Fruit fly (Drosophila melanogaster) whole organism, pupa: Measurements from ENCODE around the gene CG6330.

Experiments used
- CG10348 ChIP-seq: fragments of 200-800 bp; sonication (Bioruptor generic); IDR thresholded peaks from 2 replicates; pipeline ENCODE4 v1.3.6; 2022; ENCODE audit warnings: missing biosample characterization, missing genetic modification characterization
- CG12605 ChIP-seq: fragments of 200-800 bp; sonication (Bioruptor generic); IDR thresholded peaks from 2 replicates; pipeline ENCODE4 v1.3.6; 2022; ENCODE audit warnings: missing biosample characterization, missing genetic modification characterization
- CG13204 ChIP-seq: fragments of 200-800 bp; sonication (Bioruptor generic); optimal IDR thresholded peaks from 2 replicates; lab custom pipeline; 2018; ENCODE audit warnings: missing biosample characterization, mild to moderate bottlenecking, missing genetic modification characterization, moderate library complexity
- CG14655 ChIP-seq: fragments of 200-800 bp; sonication (Bioruptor generic); optimal IDR thresholded peaks from 3 replicates; lab custom pipeline; 2017; ENCODE audit warnings: mild to moderate bottlenecking, missing biosample characterization, missing genetic modification reagents, missing genetic modification characterization
- CG15710 ChIP-seq: fragments of 200-800 bp; sonication (Bioruptor generic); optimal IDR thresholded peaks from 2 replicates; lab custom pipeline; 2018; ENCODE audit warnings: missing biosample characterization, mild to moderate bottlenecking, missing genetic modification characterization, moderate library complexity
- CG17806 ChIP-seq: fragments of 200-800 bp; sonication (Bioruptor generic); optimal IDR thresholded peaks from 2 replicates; lab custom pipeline; 2018; ENCODE audit warnings: missing biosample characterization, mild to moderate bottlenecking, missing genetic modification characterization, moderate library complexity
- CG32121 ChIP-seq: fragments of 200-800 bp; sonication (Bioruptor generic); IDR thresholded peaks from 2 replicates; pipeline ENCODE4 v1.3.6; 2022; ENCODE audit warnings: missing biosample characterization, missing genetic modification characterization
- CG34367 ChIP-seq: fragments of 200-800 bp; sonication (Bioruptor generic); optimal IDR thresholded peaks from 2 replicates; lab custom pipeline; 2018; ENCODE audit warnings: missing biosample characterization, mild to moderate bottlenecking, missing genetic modification characterization
- CG4496 ChIP-seq: fragments of 200-800 bp; sonication (Bioruptor generic); IDR thresholded peaks from 3 replicates; pipeline ENCODE4 v1.3.6; 2022; ENCODE audit warnings: missing biosample characterization, missing genetic modification characterization
- CG8159 ChIP-seq: fragments of 200-800 bp; sonication (Bioruptor generic); optimal IDR thresholded peaks from 3 replicates; lab custom pipeline; 2018; ENCODE audit warnings: missing biosample characterization, mild to moderate bottlenecking, missing genetic modification characterization, moderate library complexity
- CG8301 ChIP-seq: fragments of 200-800 bp; sonication (Bioruptor generic); optimal IDR thresholded peaks from 2 replicates; lab custom pipeline; 2018; ENCODE audit warnings: missing biosample characterization, mild to moderate bottlenecking, missing genetic modification characterization
- CG9948 ChIP-seq: fragments of 200-800 bp; sonication (Bioruptor generic); optimal IDR thresholded peaks from 2 replicates; lab custom pipeline; 2018; ENCODE audit warnings: missing biosample characterization, mild to moderate bottlenecking, missing genetic modification characterization, moderate library complexity
- D1 ChIP-seq: fragments of 200-800 bp; sonication (Bioruptor generic); optimal IDR thresholded peaks from 2 replicates; lab custom pipeline; 2018; ENCODE audit warnings: missing biosample characterization, mild to moderate bottlenecking, missing genetic modification characterization, moderate library complexity
- EcR ChIP-seq: fragments of 200-800 bp; sonication (Bioruptor generic); optimal IDR thresholded peaks from 3 replicates; lab custom pipeline; 2019; ENCODE audit warnings: missing biosample characterization, missing genetic modification characterization, mild to moderate bottlenecking, moderate library complexity, missing genetic modification reagents
- Ets98B ChIP-seq: fragments of 200-800 bp; sonication (Bioruptor generic); IDR thresholded peaks from 2 replicates; pipeline ENCODE4 v1.3.6; 2022; ENCODE audit warnings: missing biosample characterization, missing genetic modification characterization
- Pif1A ChIP-seq: fragments of 200-800 bp; sonication (Bioruptor generic); optimal IDR thresholded peaks from 3 replicates; lab custom pipeline; 2016; ENCODE audit warnings: missing biosample characterization, missing genetic modification characterization
- Pif1B ChIP-seq: fragments of 200-800 bp; sonication (Bioruptor generic); optimal IDR thresholded peaks from 3 replicates; lab custom pipeline; 2016; ENCODE audit warnings: missing biosample characterization, missing genetic modification characterization
- Snoo ChIP-seq: fragments of 200-800 bp; sonication (Bioruptor generic); optimal IDR thresholded peaks from 3 replicates; lab custom pipeline; 2017; ENCODE audit warnings: missing biosample characterization, mild to moderate bottlenecking, missing genetic modification characterization, inconsistent platforms
- fd96Ca ChIP-seq: fragments of 200-800 bp; sonication (Bioruptor generic); IDR thresholded peaks from 3 replicates; pipeline ENCODE4 v1.3.6; 2022; ENCODE audit warnings: missing biosample characterization, missing genetic modification characterization
- gl ChIP-seq: fragments of 200-800 bp; sonication (Bioruptor generic); optimal IDR thresholded peaks from 2 replicates; lab custom pipeline; 2018; ENCODE audit warnings: missing biosample characterization, mild to moderate bottlenecking, missing genetic modification characterization
- rn ChIP-seq: fragments of 200-800 bp; sonication (Bioruptor generic); IDR thresholded peaks from 2 replicates; pipeline ENCODE4 v1.3.6; 2022; ENCODE audit warnings: missing biosample characterization, missing genetic modification characterization

The CG6330 gene

DNA sequence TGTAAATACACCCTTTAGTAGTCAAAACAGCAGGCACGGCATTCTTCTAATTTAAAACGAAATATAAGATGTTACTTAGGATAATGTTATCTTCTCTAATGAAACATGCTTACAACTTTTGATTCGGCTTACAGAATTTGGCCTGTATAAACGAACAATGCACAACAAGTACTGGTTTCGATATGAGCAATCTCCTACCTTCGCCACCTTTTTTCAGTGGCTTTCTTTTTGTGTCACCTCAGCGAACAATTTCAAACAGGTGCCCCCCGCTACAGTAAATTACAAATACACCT is 10.0 kb upstream of the CG6330 start:
- TF ChIP-seq CG12605 (GFP tag; lab: Robert Waterston, UW) (no peak), CG8159 (tag; lab: Kevin White, UChicago) (no peak), CG4496 (GFP tag; lab: Robert Waterston, UW) (no peak), Ets98B (no peak), CG34367 (tag; lab: Kevin White, UChicago) (no peak)

DNA sequence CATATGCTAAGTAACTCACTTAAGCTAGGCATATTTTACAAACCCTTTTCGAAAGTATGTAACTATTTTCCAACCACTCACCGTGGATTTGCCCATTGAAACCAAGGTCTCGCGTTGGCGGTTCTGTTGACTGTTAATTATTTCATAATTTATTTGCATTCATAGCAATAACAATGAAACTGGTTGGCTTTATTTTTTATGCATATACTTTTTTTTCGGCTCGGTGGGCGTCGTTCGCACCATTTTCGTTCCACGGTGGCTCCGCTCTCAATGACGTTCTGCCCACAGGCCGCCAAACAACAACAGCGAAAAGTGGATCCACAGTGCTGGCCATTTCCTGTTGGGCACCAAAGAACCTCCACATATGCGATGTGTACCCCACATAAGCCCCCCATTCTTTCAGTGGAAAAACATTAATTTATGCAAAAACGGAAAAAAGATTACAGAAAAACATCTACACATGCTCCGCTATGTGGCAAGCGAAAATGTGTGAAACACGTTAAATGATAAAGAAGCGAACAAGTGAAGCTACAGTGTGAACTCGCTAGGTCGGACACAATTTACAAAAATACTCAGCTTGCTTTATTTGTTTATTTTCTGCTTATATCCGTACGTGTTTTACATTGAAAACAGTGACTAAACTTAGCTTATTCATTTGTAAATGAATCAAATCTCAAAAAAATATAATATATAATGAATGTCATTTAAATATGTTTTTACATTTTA is 9.5 kb upstream of the CG6330 start:
- TF ChIP-seq Snoo (tag; lab: Kevin White, UChicago) (peak; percentile 38), CG8301 (tag; lab: Kevin White, UChicago) (peak; percentile 39), Pif1B (GFP tag; lab: Kevin White, UChicago) (peak; percentile 3), Ets98B (peak; percentile 67), Pif1A (GFP tag; lab: Kevin White, UChicago) (no peak), gl (no peak), CG9948 (tag; lab: Kevin White, UChicago) (peak; percentile 5), fd96Ca (GFP tag; lab: Robert Waterston, UW) (peak; percentile 71; the same call in 2 of the 3 replicates), CG8159 (tag; lab: Kevin White, UChicago) (peak; percentile 49), CG4496 (GFP tag; lab: Robert Waterston, UW) (peak; percentile 77), CG14655 (GFP tag; lab: Kevin White, UChicago) (peak; percentile 46), CG32121 (GFP tag; lab: Robert Waterston, UW) (peak; percentile 75), CG15710 (tag; lab: Kevin White, UChicago) (peak; percentile 9), CG34367 (tag; lab: Kevin White, UChicago) (peak; percentile 8), CG17806 (tag; lab: Kevin White, UChicago) (no peak), CG10348 (GFP tag; lab: Robert Waterston, UW) (no peak), CG12605 (GFP tag; lab: Robert Waterston, UW) (peak; percentile 1; the same call in 1 of the 2 replicates)

DNA sequence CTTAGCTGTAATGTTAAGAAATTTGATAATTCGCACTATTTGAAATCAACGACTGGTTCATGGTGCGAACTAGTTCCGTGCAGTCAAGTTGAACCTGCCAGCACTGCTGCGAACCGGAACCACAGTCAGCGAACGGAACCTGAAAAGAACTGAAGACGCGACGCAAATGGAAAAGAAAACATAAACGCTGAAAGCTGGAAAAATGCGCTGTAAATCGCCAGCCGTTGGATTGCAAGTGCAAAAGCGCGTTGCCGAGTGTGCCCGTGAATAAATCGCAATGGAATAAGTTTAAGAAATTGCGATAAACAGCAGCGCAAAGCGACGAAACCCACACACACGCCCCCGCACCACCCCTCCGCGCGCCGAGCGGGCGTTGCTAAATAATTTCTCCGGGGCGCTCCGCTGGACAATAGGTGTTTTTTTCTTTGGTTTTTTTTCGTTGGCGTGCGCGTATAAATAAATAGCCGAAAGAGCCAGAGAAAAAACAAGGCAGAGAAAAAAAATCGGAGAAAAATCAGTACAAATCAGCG is 8.6 kb upstream of the CG6330 start, which contains the start of gene CG5521:
CG5521 (plus strand) TSS at position 137 of the 530 bp plus-strand sequence.
- TF ChIP-seq EcR (GFP tag; lab: Kevin White, UChicago) (no peak), CG4496 (GFP tag; lab: Robert Waterston, UW) (peak; percentile 45; the same call in 1 of the 3 replicates), D1 (tag; lab: Kevin White, UChicago) (peak; percentile 25), CG8301 (tag; lab: Kevin White, UChicago) (no peak), Ets98B (no peak), Snoo (tag; lab: Kevin White, UChicago) (no peak), CG13204 (GFP tag; lab: Kevin White, UChicago) (peak; percentile 53)

DNA sequence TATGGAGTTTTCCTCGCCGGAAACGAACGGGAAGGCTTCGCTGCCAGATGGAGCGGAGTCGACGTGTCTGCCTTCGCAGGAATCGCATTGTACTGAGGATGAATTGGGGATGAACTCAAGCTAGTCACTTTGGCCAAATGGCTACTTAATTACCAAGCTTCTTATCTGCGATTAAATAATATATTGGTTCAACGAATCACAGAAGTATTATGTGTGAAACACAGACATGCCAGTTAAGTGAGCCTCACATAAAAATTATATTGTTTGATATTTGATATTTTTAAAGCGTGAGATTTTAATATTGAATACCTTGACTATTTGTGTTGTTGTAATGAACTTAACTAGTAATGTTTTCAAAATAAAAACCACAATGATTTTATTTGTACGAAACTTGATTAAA is 8.1 kb upstream of the CG6330 start, which contains the start of gene Gr97a:
Gr97a (minus strand) TSS at position 101 of the 400 bp plus-strand sequence.
- no peak for TF ChIP-seq Pif1B (GFP tag; lab: Kevin White, UChicago)
- TF ChIP-seq D1 (tag; lab: Kevin White, UChicago), result no peak
- no peak for TF ChIP-seq CG8159 (tag; lab: Kevin White, UChicago)
- TF ChIP-seq gl, result no peak
- TF ChIP-seq CG4496 (GFP tag; lab: Robert Waterston, UW), result no peak
- no peak for TF ChIP-seq Ets98B
- TF ChIP-seq Snoo (tag; lab: Kevin White, UChicago), result no peak
- no peak for TF ChIP-seq CG12605 (GFP tag; lab: Robert Waterston, UW)
- TF ChIP-seq CG9948 (tag; lab: Kevin White, UChicago), result no peak
- TF ChIP-seq fd96Ca (GFP tag; lab: Robert Waterston, UW), result no peak

DNA sequence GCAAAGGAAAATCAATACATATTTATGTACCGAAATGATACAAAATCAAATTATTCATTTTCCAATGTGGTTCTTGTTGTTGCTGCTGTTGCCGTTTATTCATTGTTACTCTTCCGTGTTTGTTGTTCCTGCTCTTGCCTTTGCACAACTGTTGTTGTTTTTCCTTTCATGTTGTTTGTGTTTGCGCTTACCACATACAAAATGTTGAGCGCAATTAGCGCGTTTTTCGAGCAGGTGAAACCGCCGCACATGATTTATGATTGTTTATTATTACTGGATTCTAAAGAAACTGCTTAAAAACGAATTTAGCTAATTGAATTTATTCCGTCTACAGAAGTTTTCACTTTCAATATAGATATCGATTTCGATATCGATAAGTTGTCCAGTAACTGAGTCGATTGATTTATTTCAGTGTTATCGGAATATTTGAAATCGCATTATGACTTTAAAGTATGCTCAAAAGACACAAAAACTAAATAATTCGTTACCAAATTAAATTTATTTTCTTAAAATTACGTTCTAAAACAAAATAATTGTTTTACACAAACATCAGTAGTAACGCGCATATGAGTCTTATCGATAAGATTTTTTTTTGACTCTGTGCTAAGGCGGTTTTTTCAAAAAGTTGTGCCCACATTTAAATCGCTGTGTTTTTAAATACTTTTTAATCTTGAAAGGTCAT is 6.3 kb upstream of the CG6330 start, which contains the start of gene Tsp97E:
Tsp97E (minus strand) TSS at position 366 of the 682 bp plus-strand sequence.
- TF ChIP-seq CG14655 (GFP tag; lab: Kevin White, UChicago) (peak; percentile 28), CG8301 (tag; lab: Kevin White, UChicago) (peak; percentile 8), fd96Ca (GFP tag; lab: Robert Waterston, UW) (no peak), D1 (tag; lab: Kevin White, UChicago) (no peak)

DNA sequence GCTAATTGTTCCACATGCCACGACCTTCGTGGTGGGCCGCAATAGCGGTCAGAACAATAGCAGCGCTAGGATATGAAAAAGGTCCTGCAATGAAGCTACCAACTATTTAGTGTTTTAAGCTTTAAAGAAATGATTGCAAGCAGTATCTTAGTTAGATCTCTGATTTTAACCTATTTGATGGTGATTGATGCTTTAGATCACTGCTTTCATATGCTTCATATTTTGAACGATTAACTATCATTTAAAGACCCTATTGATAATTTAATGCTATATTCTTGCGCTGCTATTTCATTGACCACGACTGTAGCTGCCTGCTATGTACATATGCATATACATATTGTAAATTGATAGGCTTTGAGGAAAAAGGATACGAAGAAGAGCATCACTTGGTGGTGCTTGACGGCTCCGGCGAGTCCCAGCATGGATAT is 5.5 kb upstream of the CG6330 start:
- peak; percentile 62 for TF ChIP-seq CG34367 (tag; lab: Kevin White, UChicago)
- peak; percentile 80 for TF ChIP-seq Pif1A (GFP tag; lab: Kevin White, UChicago)
- peak; percentile 88 for TF ChIP-seq CG8159 (tag; lab: Kevin White, UChicago)
- TF ChIP-seq CG4496 (GFP tag; lab: Robert Waterston, UW), result peak; percentile 73; the same call in 1 of the 3 replicates
- peak; percentile 54 for TF ChIP-seq Pif1B (GFP tag; lab: Kevin White, UChicago)
- TF ChIP-seq CG14655 (GFP tag; lab: Kevin White, UChicago), result peak; percentile 64
- 0 out of 2 replicates have a peak, but pooled peaks have one; percentile 6 for TF ChIP-seq rn (GFP tag; lab: Robert Waterston, UW)
- TF ChIP-seq CG8301 (tag; lab: Kevin White, UChicago), result peak; percentile 76
- no peak for TF ChIP-seq CG13204 (GFP tag; lab: Kevin White, UChicago)
- peak; percentile 24 for TF ChIP-seq Snoo (tag; lab: Kevin White, UChicago)
- TF ChIP-seq CG17806 (tag; lab: Kevin White, UChicago), result peak; percentile 89
- peak; percentile 64 for TF ChIP-seq CG15710 (tag; lab: Kevin White, UChicago)
- no peak for TF ChIP-seq D1 (tag; lab: Kevin White, UChicago)
- TF ChIP-seq CG9948 (tag; lab: Kevin White, UChicago), result peak; percentile 74
- peak; percentile 41 for TF ChIP-seq Ets98B
- peak; percentile 57; the same call in 2 of the 3 replicates for TF ChIP-seq fd96Ca (GFP tag; lab: Robert Waterston, UW)
- no peak for TF ChIP-seq EcR (GFP tag; lab: Kevin White, UChicago)
- TF ChIP-seq gl, result peak; percentile 54
- TF ChIP-seq CG10348 (GFP tag; lab: Robert Waterston, UW), result no peak
- TF ChIP-seq CG12605 (GFP tag; lab: Robert Waterston, UW), result no peak
- peak; percentile 62 for TF ChIP-seq CG32121 (GFP tag; lab: Robert Waterston, UW)
- TF ChIP-seq, all 21 proteins: peak for 16
